Fruit fly (Drosophila melanogaster) whole organism, embryonic: ENCODE measurements around the gene CG14229.
A peak's percentile ranks its signal among the peaks of the same experiment; 100 is the strongest.

Source experiments
- CG10147 ChIP-seq: fragments of 200-800 bp; sonication (Bioruptor generic); optimal IDR thresholded peaks from 2 replicates; lab custom pipeline; 2019; ENCODE audit warnings: missing biosample characterization, mild to moderate bottlenecking, missing genetic modification characterization, moderate library complexity
- CG12155 ChIP-seq: fragments of 200-800 bp; sonication (Bioruptor generic); optimal IDR thresholded peaks from 3 replicates; lab custom pipeline; 2016; ENCODE audit warnings: missing biosample characterization, missing genetic modification characterization
- CG12236 ChIP-seq: fragments of 200-800 bp; sonication (Bioruptor generic); optimal IDR thresholded peaks from 2 replicates; lab custom pipeline; 2016; ENCODE audit warnings: missing biosample characterization, missing genetic modification characterization
- CG14860 ChIP-seq: fragments of 200-800 bp; sonication (Bioruptor generic); IDR thresholded peaks from 3 replicates; pipeline ENCODE4 v1.3.6; 2022; ENCODE audit warnings: missing biosample characterization, missing genetic modification characterization; ENCODE audit not compliant: partially characterized antibody
- CG1602 ChIP-seq: fragments of 200-800 bp; sonication (Bioruptor generic); optimal IDR thresholded peaks from 3 replicates; lab custom pipeline; 2016; ENCODE audit warnings: missing biosample characterization, missing genetic modification characterization
- CG17359 ChIP-seq: fragments of 200-800 bp; sonication (Bioruptor generic); optimal IDR thresholded peaks from 3 replicates; lab custom pipeline; 2018; ENCODE audit warnings: missing biosample characterization, mild to moderate bottlenecking, missing genetic modification characterization, moderate library complexity
- CG17568 ChIP-seq: fragments of 200-800 bp; sonication (Bioruptor generic); optimal IDR thresholded peaks from 2 replicates; lab custom pipeline; 2018; ENCODE audit warnings: missing biosample characterization, mild to moderate bottlenecking, missing genetic modification characterization, moderate library complexity
- CG17912 ChIP-seq: fragments of 200-800 bp; sonication (Bioruptor generic); optimal IDR thresholded peaks from 2 replicates; lab custom pipeline; 2018; ENCODE audit warnings: missing biosample characterization, mild to moderate bottlenecking, missing genetic modification characterization
- CG1792 ChIP-seq: fragments of 200-800 bp; sonication (Bioruptor generic); optimal IDR thresholded peaks from 2 replicates; lab custom pipeline; 2016; ENCODE audit warnings: missing biosample characterization, missing genetic modification characterization
- CG18476 ChIP-seq: fragments of 200-800 bp; sonication (Bioruptor generic); optimal IDR thresholded peaks from 2 replicates; lab custom pipeline; 2016; ENCODE audit warnings: missing biosample characterization, mild to moderate bottlenecking, missing genetic modification characterization
- CG2120 ChIP-seq: fragments of 200-800 bp; sonication (Bioruptor generic); optimal IDR thresholded peaks from 3 replicates; lab custom pipeline; 2016; ENCODE audit warnings: missing biosample characterization, missing genetic modification characterization
- CG30020 ChIP-seq: fragments of 200-800 bp; optimal IDR thresholded peaks from 2 replicates; lab custom pipeline; 2019; ENCODE audit warnings: missing biosample characterization, mild to moderate bottlenecking, missing genetic modification characterization, moderate library complexity
- CG31224 ChIP-seq: fragments of 200-800 bp; sonication (Bioruptor generic); IDR thresholded peaks from 2 replicates; pipeline ENCODE4 v1.3.6; 2022; ENCODE audit warnings: missing biosample characterization, missing genetic modification characterization
- CG31365 ChIP-seq: fragments of 200-800 bp; sonication (Bioruptor generic); optimal IDR thresholded peaks from 2 replicates; lab custom pipeline; 2018; ENCODE audit warnings: missing biosample characterization, mild to moderate bottlenecking, missing genetic modification characterization
- CG31388 ChIP-seq: fragments of 200-800 bp; sonication (Bioruptor generic); optimal IDR thresholded peaks from 2 replicates; lab custom pipeline; 2016; ENCODE audit warnings: missing biosample characterization, missing genetic modification characterization
- CG31441 ChIP-seq: fragments of 200-800 bp; sonication (Bioruptor generic); IDR thresholded peaks from 2 replicates; pipeline ENCODE4 v1.3.6; 2022; ENCODE audit warnings: missing biosample characterization, missing genetic modification characterization
- CG3995 ChIP-seq: fragments of 200-800 bp; sonication (Bioruptor generic); optimal IDR thresholded peaks from 3 replicates; lab custom pipeline; 2016; ENCODE audit warnings: missing biosample characterization, missing genetic modification characterization
- CG4617 ChIP-seq: fragments of 200-800 bp; sonication (Bioruptor generic); optimal IDR thresholded peaks from 3 replicates; lab custom pipeline; 2016; ENCODE audit warnings: missing biosample characterization, missing genetic modification characterization, borderline replicate concordance
- CG6175 ChIP-seq: fragments of 200-800 bp; sonication (Bioruptor generic); IDR thresholded peaks from 3 replicates; pipeline ENCODE4 v1.3.6; 2022; ENCODE audit warnings: missing biosample characterization, missing genetic modification characterization
- CG8924 ChIP-seq: fragments of 200-800 bp; optimal IDR thresholded peaks from 3 replicates; lab custom pipeline; 2019; ENCODE audit warnings: missing biosample characterization, mild to moderate bottlenecking, missing genetic modification characterization, moderate library complexity
- CG9437 ChIP-seq: fragments of 200-800 bp; sonication (Bioruptor generic); optimal IDR thresholded peaks from 2 replicates; lab custom pipeline; 2018; ENCODE audit warnings: missing biosample characterization, mild to moderate bottlenecking, missing genetic modification characterization
- Deaf1 ChIP-seq: fragments of 200-800 bp; optimal IDR thresholded peaks from 3 replicates; lab custom pipeline; 2019; ENCODE audit warnings: missing biosample characterization, mild to moderate bottlenecking, missing genetic modification characterization, moderate library complexity
- Dp ChIP-seq: fragments of 200-800 bp; sonication (Bioruptor generic); optimal IDR thresholded peaks from 2 replicates; lab custom pipeline; 2018; ENCODE audit warnings: missing biosample characterization, mild to moderate bottlenecking, missing genetic modification characterization, moderate library complexity
- Fer3 ChIP-seq: fragments of 200-800 bp; sonication (Bioruptor generic); optimal IDR thresholded peaks from 2 replicates; lab custom pipeline; 2018; ENCODE audit warnings: missing biosample characterization, mild to moderate bottlenecking, missing genetic modification characterization, moderate library complexity
- H15 ChIP-seq: fragments of 200-800 bp; sonication (Bioruptor generic); IDR thresholded peaks from 3 replicates; pipeline ENCODE4 v1.3.6; 2022; ENCODE audit warnings: missing biosample characterization, missing genetic modification characterization
- Hey ChIP-seq: fragments of 200-800 bp; sonication (Bioruptor generic); optimal IDR thresholded peaks from 3 replicates; lab custom pipeline; 2018; ENCODE audit warnings: missing biosample characterization, mild to moderate bottlenecking, missing genetic modification characterization
- NC2β ChIP-seq: fragments of 200-800 bp; sonication (Bioruptor generic); optimal IDR thresholded peaks from 2 replicates; lab custom pipeline; 2016; ENCODE audit warnings: missing biosample characterization, missing genetic modification characterization
- NFAT ChIP-seq: fragments of 200-800 bp; sonication (Bioruptor generic); IDR thresholded peaks from 2 replicates; pipeline ENCODE4 v1.3.6; 2022; ENCODE audit warnings: missing biosample characterization, missing genetic modification characterization
- PHDP ChIP-seq: fragments of 200-800 bp; sonication (Bioruptor generic); optimal IDR thresholded peaks from 3 replicates; lab custom pipeline; 2018; ENCODE audit warnings: missing biosample characterization, mild to moderate bottlenecking, missing genetic modification characterization, moderate library complexity
- Side ChIP-seq: fragments of 200-800 bp; sonication (Bioruptor generic); optimal IDR thresholded peaks from 2 replicates; lab custom pipeline; 2016; ENCODE audit warnings: missing biosample characterization, missing genetic modification characterization
- Sin3A ChIP-seq: fragments of >200 bp; optimal IDR thresholded peaks from 2 replicates; lab custom pipeline; 2018
- Six4 ChIP-seq: fragments of 200-800 bp; sonication (Bioruptor generic); optimal IDR thresholded peaks from 2 replicates; lab custom pipeline; 2016; ENCODE audit warnings: missing biosample characterization, missing genetic modification characterization
- Tbp ChIP-seq: fragments of >200 bp; optimal IDR thresholded peaks from 2 replicates; lab custom pipeline; 2018; ENCODE audit warnings: missing biosample characterization, missing genetic modification characterization
- bigmax ChIP-seq: fragments of 200-800 bp; sonication (Bioruptor generic); optimal IDR thresholded peaks from 2 replicates; lab custom pipeline; 2018; ENCODE audit warnings: missing biosample characterization, mild to moderate bottlenecking, missing genetic modification characterization
- bowl ChIP-seq: fragments of 200-800 bp; sonication (Bioruptor generic); IDR thresholded peaks from 2 replicates; pipeline ENCODE4 v1.3.6; 2022; ENCODE audit warnings: missing biosample characterization, missing genetic modification characterization
- br ChIP-seq: fragments of >200 bp; optimal IDR thresholded peaks from 2 replicates; lab custom pipeline; 2017
- corto ChIP-seq: fragments of 200-800 bp; sonication (Bioruptor generic); optimal IDR thresholded peaks from 2 replicates; lab custom pipeline; 2016; ENCODE audit warnings: missing biosample characterization, mild to moderate bottlenecking, missing genetic modification characterization, moderate library complexity
- ems ChIP-seq: fragments of 200-800 bp; sonication (Bioruptor generic); optimal IDR thresholded peaks from 3 replicates; lab custom pipeline; 2016; ENCODE audit warnings: missing biosample characterization, missing genetic modification characterization
- ftz-f1 ChIP-seq: fragments of 200-800 bp; sonication (Bioruptor generic); optimal IDR thresholded peaks from 2 replicates; lab custom pipeline; 2016; ENCODE audit warnings: missing biosample characterization, missing genetic modification characterization
- ken ChIP-seq: fragments of 200-800 bp; sonication (Bioruptor generic); IDR thresholded peaks from 3 replicates; pipeline ENCODE4 v1.3.6; 2022; ENCODE audit warnings: missing biosample characterization, missing genetic modification characterization
- nmo ChIP-seq: fragments of 200-800 bp; sonication (Bioruptor generic); optimal IDR thresholded peaks from 2 replicates; lab custom pipeline; 2018; ENCODE audit warnings: missing biosample characterization, mild to moderate bottlenecking, missing genetic modification characterization, moderate library complexity
- oc ChIP-seq: fragments of 200-800 bp; sonication (Bioruptor generic); optimal IDR thresholded peaks from 2 replicates; lab custom pipeline; 2018; ENCODE audit warnings: missing biosample characterization, mild to moderate bottlenecking, missing genetic modification characterization, moderate library complexity
- prd ChIP-seq, 3 experiments: fragments of >200 bp in 2 of 3; fragments of 200-800 bp in 1 of 3; sonication (Bioruptor generic) in 1 of 3; optimal IDR thresholded peaks in 2 of 3; IDR thresholded peaks in 1 of 3; 2 replicates in 2 of 3; 3 replicates in 1 of 3; pipeline versions ENCODE4 v1.3.6 to Lab custom; 2017 to 2022; ENCODE audit warnings: missing biosample characterization in 1 of 3, missing genetic modification characterization in 1 of 3
- sqz ChIP-seq: fragments of 200-800 bp; sonication (Bioruptor generic); optimal IDR thresholded peaks from 3 replicates; lab custom pipeline; 2018; ENCODE audit warnings: missing biosample characterization, mild to moderate bottlenecking, missing genetic modification characterization
- unc-4 ChIP-seq: fragments of 200-800 bp; sonication (Bioruptor generic); IDR thresholded peaks from 2 replicates; pipeline ENCODE4 v1.3.6; 2022; ENCODE audit warnings: missing biosample characterization, missing genetic modification characterization; ENCODE audit not compliant: partially characterized antibody
- vnd ChIP-seq: fragments of 200-800 bp; sonication (Bioruptor generic); IDR thresholded peaks from 3 replicates; pipeline ENCODE4 v1.3.6; 2022; ENCODE audit warnings: missing biosample characterization, missing genetic modification characterization; ENCODE audit not compliant: partially characterized antibody
- wdn ChIP-seq: fragments of 200-800 bp; sonication (Bioruptor generic); IDR thresholded peaks from 2 replicates; pipeline ENCODE4 v1.3.6; 2022; ENCODE audit warnings: missing biosample characterization, missing genetic modification characterization
- zen2 ChIP-seq: fragments of 200-800 bp; sonication (Bioruptor generic); IDR thresholded peaks from 3 replicates; pipeline ENCODE4 v1.3.6; 2022; ENCODE audit warnings: missing biosample characterization, missing genetic modification characterization; ENCODE audit not compliant: partially characterized antibody
- zf30C ChIP-seq: fragments of 200-800 bp; sonication (Bioruptor generic); optimal IDR thresholded peaks from 3 replicates; lab custom pipeline; 2018; ENCODE audit warnings: missing biosample characterization, mild to moderate bottlenecking, missing genetic modification characterization
- zfh1 ChIP-seq: fragments of 200-800 bp; sonication (Bioruptor generic); IDR thresholded peaks from 3 replicates; pipeline ENCODE4 v1.3.6; 2022; ENCODE audit warnings: missing biosample characterization, missing genetic modification characterization

CG14229 gene

DNA sequence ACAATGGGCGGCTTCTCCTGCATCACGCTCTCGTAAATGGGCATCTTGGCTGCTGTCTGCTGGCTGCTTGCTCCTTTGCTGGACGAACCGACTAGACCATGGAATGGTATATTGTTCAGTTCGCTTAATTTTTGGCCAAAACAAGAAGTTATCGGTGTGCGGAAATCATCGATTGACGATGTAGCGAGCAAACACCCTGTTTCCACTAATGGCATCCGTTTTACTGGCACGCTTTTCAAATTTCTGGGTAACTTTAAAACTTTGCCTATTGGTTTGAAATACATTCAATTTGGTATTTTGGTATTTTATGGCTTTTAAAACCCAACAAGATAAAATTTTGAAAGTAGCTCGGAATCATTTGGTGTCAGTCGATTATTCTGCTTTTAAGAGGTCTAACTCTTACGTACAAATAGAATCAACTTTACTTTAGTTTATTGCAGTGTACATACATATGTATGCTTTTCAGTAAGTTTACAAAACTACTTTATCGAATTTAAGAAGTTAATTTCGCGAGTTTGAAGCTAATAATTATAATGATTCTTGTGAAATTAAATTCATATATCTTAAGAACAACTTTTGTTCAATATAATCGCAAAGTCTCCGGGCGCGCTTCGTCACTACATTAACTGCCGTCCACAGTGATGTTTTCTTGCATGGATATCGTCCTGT lies 49.0 kb downstream of the CG14229 start, which contains the start of gene Arp10 (continued):
- TF ChIP-seq Dp (GFP tag; lab: Kevin White, UChicago) (peak; percentile 57), Sin3A (lab: Kevin White, UChicago) (peak; percentile 40), CG14860 (no peak), Deaf1 (tag; lab: Kevin White, UChicago) (no peak), corto (GFP tag; lab: Kevin White, UChicago) (no peak), CG18476 (GFP tag; lab: Kevin White, UChicago) (no peak), oc (tag; lab: Kevin White, UChicago) (no peak), CG3995 (GFP tag; lab: Kevin White, UChicago) (peak; percentile 75), CG8924 (tag; lab: Kevin White, UChicago) (no peak), sqz (GFP tag; lab: Kevin White, UChicago) (no peak), bigmax (GFP tag; lab: Kevin White, UChicago) (no peak), CG30020 (tag; lab: Kevin White, UChicago) (peak; percentile 88), wdn (GFP tag; lab: Robert Waterston, UW) (no peak), CG6175 (no peak), CG4617 (GFP tag; lab: Kevin White, UChicago) (peak; percentile 39), NFAT (GFP tag; lab: Robert Waterston, UW) (no peak), CG31388 (GFP tag; lab: Kevin White, UChicago) (no peak), CG10147 (no peak), vnd (GFP tag; lab: Robert Waterston, UW) (no peak), zf30C (GFP tag; lab: Kevin White, UChicago) (peak; percentile 58), NC2β (GFP tag; lab: Kevin White, UChicago) (no peak), CG17359 (no peak), Side (GFP tag; lab: Kevin White, UChicago) (no peak), zen2 (0 out of 3 replicates have a peak, but pooled peaks have one; percentile 31), H15 (GFP tag; lab: Robert Waterston, UW) (no peak), CG12236 (GFP tag; lab: Kevin White, UChicago) (no peak), CG31441 (GFP tag; lab: Robert Waterston, UW) (no peak), CG12155 (GFP tag; lab: Kevin White, UChicago) (no peak), bowl (GFP tag; lab: Robert Waterston, UW) (no peak), CG2120 (GFP tag; lab: Kevin White, UChicago) (peak; percentile 41), nmo (peak; percentile 25), Hey (tag; lab: Kevin White, UChicago) (no peak), zfh1 (GFP tag; lab: Robert Waterston, UW) (no peak), prd (optimal IDR thresholded peaks at IDR 0.05; lab: Kevin White, UChicago) (no peak), prd (GFP tag; IDR thresholded peaks at IDR 0.05; lab: Robert Waterston, UW) (no peak), ems (GFP tag; lab: Kevin White, UChicago) (no peak), ftz-f1 (GFP tag; lab: Kevin White, UChicago) (no peak), CG17568 (GFP tag; lab: Kevin White, UChicago) (no peak), CG1792 (GFP tag; lab: Kevin White, UChicago) (no peak), Six4 (GFP tag; lab: Kevin White, UChicago) (no peak), CG9437 (GFP tag; lab: Kevin White, UChicago) (no peak), CG31224 (GFP tag; lab: Robert Waterston, UW) (no peak), CG17912 (GFP tag; lab: Kevin White, UChicago) (no peak), Fer3 (tag; lab: Kevin White, UChicago) (peak; percentile 29), CG31365 (tag; lab: Kevin White, UChicago) (no peak), ken (GFP tag; lab: Robert Waterston, UW) (no peak), unc-4 (GFP tag; lab: Robert Waterston, UW) (no peak), Tbp (GFP tag; lab: Kevin White, UChicago) (no peak), PHDP (no peak), CG1602 (GFP tag; lab: Kevin White, UChicago) (no peak), br (lab: Kevin White, UChicago) (no peak)
